Fruit fly (Drosophila melanogaster): ENCODE results near the gene lama.

lama gene

dm6 chr3L:5355823-5356049, at the start of gene lama:
lama (minus strand) TSS chr3L:5355923.
- no peak for TF ChIP-seq psq (optimal IDR thresholded peaks at IDR 0.05)
- no peak for TF ChIP-seq usp (GFP tag; optimal IDR thresholded peaks at IDR 0.05)
- TF ChIP-seq pan (optimal IDR thresholded peaks at IDR 0.05), result no peak
- no peak for TF ChIP-seq CG8478 (optimal IDR thresholded peaks at IDR 0.05)
- no peak for TF ChIP-seq EcR (GFP tag; optimal IDR thresholded peaks at IDR 0.05)
- TF ChIP-seq Dll (optimal IDR thresholded peaks at IDR 0.05), result no peak

dm6 chr3L:5385762-5386161, 30.0 kb upstream of the lama start:
- TF ChIP-seq usp (GFP tag; optimal IDR thresholded peaks at IDR 0.05), result no peak
- TF ChIP-seq CG8478 (optimal IDR thresholded peaks at IDR 0.05), result no peak
- no peak for TF ChIP-seq Dll (optimal IDR thresholded peaks at IDR 0.05)
- TF ChIP-seq EcR (GFP tag; optimal IDR thresholded peaks at IDR 0.05), result no peak
- no peak for TF ChIP-seq pan (optimal IDR thresholded peaks at IDR 0.05)
- no peak for TF ChIP-seq psq (optimal IDR thresholded peaks at IDR 0.05)

dm6 chr3L:5382721-5383120, 27.0 kb upstream of the lama start, which contains the start of gene Ir64a:
Ir64a (minus strand) TSS chr3L:5382821.
- no peak for TF ChIP-seq EcR (GFP tag; optimal IDR thresholded peaks at IDR 0.05)
- TF ChIP-seq pan (optimal IDR thresholded peaks at IDR 0.05), result no peak
- no peak for TF ChIP-seq psq (optimal IDR thresholded peaks at IDR 0.05)
- no peak for TF ChIP-seq Dll (optimal IDR thresholded peaks at IDR 0.05)

- TF ChIP-seq Dll (optimal IDR thresholded peaks at IDR 0.05), result no peak
- TF ChIP-seq pan (optimal IDR thresholded peaks at IDR 0.05), result no peak
- no peak for TF ChIP-seq usp (GFP tag; optimal IDR thresholded peaks at IDR 0.05)
- no peak for TF ChIP-seq psq (optimal IDR thresholded peaks at IDR 0.05)
- no peak for TF ChIP-seq CG8478 (optimal IDR thresholded peaks at IDR 0.05)
- no peak for TF ChIP-seq EcR (GFP tag; optimal IDR thresholded peaks at IDR 0.05)
Measured at dm6 chr3L:5372052-5372451, 16.3 kb upstream of the lama start.

- TF ChIP-seq pan (optimal IDR thresholded peaks at IDR 0.05) (no peak), CG8478 (optimal IDR thresholded peaks at IDR 0.05) (no peak), Dll (optimal IDR thresholded peaks at IDR 0.05) (no peak), EcR (GFP tag; optimal IDR thresholded peaks at IDR 0.05) (no peak), usp (GFP tag; optimal IDR thresholded peaks at IDR 0.05) (no peak), psq (optimal IDR thresholded peaks at IDR 0.05) (no peak)
Measured at dm6 chr3L:5367744-5368507, 12.2 kb upstream of the lama start, which contains the start of gene Pfdn4. Pfdn4 (minus strand) TSS chr3L:5368008.

- TF ChIP-seq pan (optimal IDR thresholded peaks at IDR 0.05) (no peak), psq (optimal IDR thresholded peaks at IDR 0.05) (no peak), Dll (optimal IDR thresholded peaks at IDR 0.05) (no peak)
Measured at dm6 chr3L:5365880-5366507, 10.3 kb upstream of the lama start, which contains the start of the genes Uev1A and Membrin. Uev1A (minus strand) TSS chr3L:5366225. Membrin (plus strand) TSS chr3L:5366455.

dm6 chr3L:5365164-5365879, 9.6 kb upstream of the lama start:
- TF ChIP-seq Dll (optimal IDR thresholded peaks at IDR 0.05) (no peak), psq (optimal IDR thresholded peaks at IDR 0.05) (no peak), pan (optimal IDR thresholded peaks at IDR 0.05) (no peak), CG8478 (optimal IDR thresholded peaks at IDR 0.05) (no peak), usp (GFP tag; optimal IDR thresholded peaks at IDR 0.05) (no peak), EcR (GFP tag; optimal IDR thresholded peaks at IDR 0.05) (no peak)

- TF ChIP-seq EcR (GFP tag; optimal IDR thresholded peaks at IDR 0.05) (no peak), pan (optimal IDR thresholded peaks at IDR 0.05) (no peak)
Measured at dm6 chr3L:5360039-5360988, 4.6 kb upstream of the lama start, which contains the start of gene Cyt-c1. Cyt-c1 (plus strand) TSS chr3L:5360211.

- no peak for TF ChIP-seq EcR (GFP tag; optimal IDR thresholded peaks at IDR 0.05)
- no peak for TF ChIP-seq Dll (optimal IDR thresholded peaks at IDR 0.05)
- TF ChIP-seq CG8478 (optimal IDR thresholded peaks at IDR 0.05), result no peak
- no peak for TF ChIP-seq pan (optimal IDR thresholded peaks at IDR 0.05)
- no peak for TF ChIP-seq usp (GFP tag; optimal IDR thresholded peaks at IDR 0.05)
- TF ChIP-seq psq (optimal IDR thresholded peaks at IDR 0.05), result no peak
Measured at dm6 chr3L:5359208-5360003, 3.7 kb upstream of the lama start, which contains the start of gene Klp64D. Klp64D (minus strand) TSS chr3L:5359392.

dm6 chr3L:5356050-5356967, 586 bp upstream of the lama start:
- TF ChIP-seq usp (GFP tag; optimal IDR thresholded peaks at IDR 0.05) (no peak), Dll (optimal IDR thresholded peaks at IDR 0.05) (no peak), CG8478 (optimal IDR thresholded peaks at IDR 0.05) (no peak), EcR (GFP tag; optimal IDR thresholded peaks at IDR 0.05) (no peak), pan (optimal IDR thresholded peaks at IDR 0.05) (no peak), psq (optimal IDR thresholded peaks at IDR 0.05) (no peak)
